Worm (Caenorhabditis elegans) whole organism, late embryonic: ENCODE data around the gene ddx-23.

Experiments
- C08G9.2 ChIP-seq: sonication (generic microtip); optimal IDR thresholded peaks from 2 replicates; lab custom pipeline; 2016; ENCODE audit warnings: mild to moderate bottlenecking, missing genetic modification characterization, moderate library complexity, missing compliant biosample characterization
- K09A11.1 ChIP-seq: sonication (generic microtip); optimal IDR thresholded peaks from 2 replicates; lab custom pipeline; 2017; ENCODE audit warnings: antibody characterized with exemption, mild to moderate bottlenecking, missing genetic modification characterization, missing compliant biosample characterization; ENCODE audit not compliant: insufficient read depth
- ama-1 ChIP-seq: fragments of 150-350 bp; optimal IDR thresholded peaks from 2 replicates; lab custom pipeline; 2014
- dve-1 ChIP-seq: sonication (generic microtip); optimal IDR thresholded peaks from 2 replicates; lab custom pipeline; 2017; ENCODE audit warnings: antibody characterized with exemption, mild to moderate bottlenecking, missing genetic modification characterization, missing compliant biosample characterization
- hlh-13 ChIP-seq: fragments of 200-800 bp; sonication (Bioruptor generic); optimal IDR thresholded peaks from 2 replicates; lab custom pipeline; 2018; ENCODE audit warnings: mild to moderate bottlenecking, missing genetic modification characterization, missing compliant biosample characterization
- nhr-11 ChIP-seq: fragments of 150-350 bp; optimal IDR thresholded peaks from 2 replicates; lab custom pipeline; 2014; ENCODE audit warnings: missing biosample characterization, missing genetic modification characterization
- pax-1 ChIP-seq: fragments of 150-350 bp; optimal IDR thresholded peaks from 2 replicates; lab custom pipeline; 2014; ENCODE audit warnings: missing biosample characterization, missing genetic modification characterization
- pqm-1 ChIP-seq: sonication (generic microtip); optimal IDR thresholded peaks from 2 replicates; lab custom pipeline; 2016; ENCODE audit warnings: missing genetic modification characterization, missing compliant biosample characterization
- sox-4 ChIP-seq: sonication (generic microtip); optimal IDR thresholded peaks from 2 replicates; lab custom pipeline; 2017; ENCODE audit warnings: mild to moderate bottlenecking, missing genetic modification characterization, inconsistent platforms, missing compliant biosample characterization
- unc-55 ChIP-seq: sonication (generic microtip); optimal IDR thresholded peaks from 2 replicates; lab custom pipeline; 2017; ENCODE audit warnings: missing biosample characterization, missing genetic modification reagents, missing genetic modification characterization

DNA sequence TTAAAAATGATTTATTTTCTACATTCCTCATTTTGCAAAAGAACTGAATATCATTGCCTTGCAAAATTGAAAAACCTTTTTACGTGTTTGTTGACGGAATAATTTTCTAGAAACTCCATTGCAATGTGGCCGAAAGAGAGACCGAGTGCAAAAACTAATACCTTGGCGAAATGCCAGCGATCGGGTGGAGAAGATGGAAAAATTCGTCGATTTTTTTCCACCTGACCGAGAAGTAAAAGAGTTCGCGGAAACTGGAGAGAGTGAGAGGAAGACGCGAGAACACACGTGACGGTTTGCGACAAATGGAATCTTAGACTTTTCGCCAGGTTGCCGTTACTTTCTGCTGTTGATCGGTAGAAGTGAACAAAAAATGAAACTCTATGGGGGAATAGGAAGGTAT is 11.4 kb downstream of the ddx-23 start:
- TF ChIP-seq sox-4 (no peak), K09A11.1 (no peak), pqm-1 (tag; lab: Kevin White, UChicago) (no peak), unc-55 (GFP tag; lab: Kevin White, UChicago) (no peak), pax-1 (tag; lab: Kevin White, UChicago) (no peak), dve-1 (tag; lab: Kevin White, UChicago) (no peak), nhr-11 (tag; lab: Kevin White, UChicago) (no peak), C08G9.2 (no peak), hlh-13 (GFP tag; lab: Kevin White, UChicago) (no peak), ama-1 (lab: Kevin White, UChicago) (no peak)
